Worm (Caenorhabditis elegans): ENCODE results near the gene C06H5.13.
"Not testable (repeated sequence)": the region's sequence is repeated elsewhere in the genome, so short reads cannot be mapped to it uniquely, and the experiment has no call there.

ce11 chrV:17897646-17898045, at the start of gene C06H5.13:
- TF ChIP-seq nhr-11 (tag; optimal IDR thresholded peaks at IDR 0.05); F13H6.1 (tag; optimal IDR thresholded peaks at IDR 0.05); pha-2 (tag; optimal IDR thresholded peaks at IDR 0.05); Y22D7AL.16 (tag; optimal IDR thresholded peaks at IDR 0.05); pag-3 (tag; optimal IDR thresholded peaks at IDR 0.05; ENCODE audit: borderline replicate concordance); tbx-2 (tag; optimal IDR thresholded peaks at IDR 0.05); dve-1 (tag; optimal IDR thresholded peaks at IDR 0.05); fkh-10 (GFP tag; optimal IDR thresholded peaks at IDR 0.05); pqm-1 (tag; optimal IDR thresholded peaks at IDR 0.05): not testable (repeated sequence)

Data from whole organism, late embryonic.